Worm (Caenorhabditis elegans): ENCODE data around the gene nhr-40.

DNA sequence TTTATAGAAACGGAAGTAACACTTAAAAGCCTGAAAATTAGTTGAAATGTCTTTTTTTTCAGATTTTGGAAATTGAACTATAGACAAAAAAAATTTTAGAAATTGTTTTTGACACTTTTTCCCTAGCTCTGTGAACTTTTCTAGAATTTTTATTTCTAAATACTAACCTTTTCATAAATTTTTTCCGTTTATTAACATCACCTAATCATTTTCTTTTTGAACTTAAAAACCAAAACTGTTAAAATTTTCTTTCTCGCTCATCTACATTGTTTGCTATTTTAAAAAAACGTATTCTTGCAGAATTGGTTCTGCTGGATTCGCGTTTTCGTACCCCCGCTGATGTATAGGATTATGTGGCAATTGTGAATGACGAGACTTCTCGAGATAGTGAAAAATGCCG is at the start of gene nhr-40, which contains the start of gene T03G6.7:
- no peak for TF ChIP-seq tbx-2 (tag; optimal IDR thresholded peaks at IDR 0.05)
- TF ChIP-seq fkh-6 (tag; optimal IDR thresholded peaks at IDR 0.05) = no peak
- TF ChIP-seq dmd-4 (tag; optimal IDR thresholded peaks at IDR 0.05; ENCODE audit: borderline replicate concordance) = no peak

Data from whole organism, late embryonic.